Fruit fly (Drosophila melanogaster): ENCODE measurements around the gene kmr.

Gene kmr

dm6 chr3R:13804971-13805603, 90.1 kb downstream of the kmr start (continued):
- 0 out of 3 replicates have a peak, but pooled peaks have one; percentile 46 for TF ChIP-seq zen2 (GFP tag; IDR thresholded peaks at IDR 0.05; ENCODE audit: partially characterized antibody)

DNA sequence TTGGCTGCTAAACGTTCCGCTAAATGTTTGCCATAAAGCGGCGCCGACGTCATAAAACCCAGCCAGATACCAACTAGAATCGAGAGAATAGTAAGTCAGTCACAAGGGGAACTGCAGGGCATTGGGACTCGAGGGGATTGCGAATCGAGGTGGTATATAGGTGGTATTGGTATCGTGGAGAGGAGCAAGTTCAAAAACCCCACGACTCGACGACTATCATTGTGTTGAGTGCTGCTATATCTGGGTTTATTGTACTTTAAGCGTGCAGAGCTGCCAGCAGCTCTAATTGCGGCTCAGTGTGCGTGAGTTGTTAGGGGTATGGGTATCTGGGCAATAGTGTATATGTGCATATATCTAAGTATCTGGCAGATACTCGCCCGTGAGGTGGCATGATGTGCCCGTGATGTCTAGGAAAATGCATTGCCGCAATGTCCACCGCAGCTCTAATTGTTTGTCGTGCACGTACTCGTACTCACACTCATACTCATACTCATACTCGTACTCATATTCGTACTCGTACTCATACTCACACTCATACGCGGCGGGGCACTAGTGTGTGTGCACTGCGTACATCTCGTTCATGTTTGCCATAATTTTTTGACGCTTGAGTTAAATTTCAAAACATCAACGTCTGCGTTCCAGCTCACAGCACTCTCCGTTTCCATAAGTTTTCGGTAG, 91.2 kb downstream of the kmr start:
- TF ChIP-seq seq (GFP tag; IDR thresholded peaks at IDR 0.05) = 0 out of 2 replicates have a peak, but pooled peaks have one; percentile 8
- no peak for TF ChIP-seq Poxn (GFP tag; IDR thresholded peaks at IDR 0.05)
- no peak for TF ChIP-seq CG7987 (GFP tag; optimal IDR thresholded peaks at IDR 0.05)
- no peak for TF ChIP-seq danr (GFP tag; IDR thresholded peaks at IDR 0.05)
- TF ChIP-seq Med (GFP tag) = peak; percentile 47
- no peak for TF ChIP-seq Lhr (GFP tag; optimal IDR thresholded peaks at IDR 0.05)
- peak; percentile 61 for TF ChIP-seq cg (GFP tag; optimal IDR thresholded peaks at IDR 0.05)
- TF ChIP-seq CG13894 (tag; optimal IDR thresholded peaks at IDR 0.05) = peak; percentile 53
- TF ChIP-seq CG10959 (GFP tag; IDR thresholded peaks at IDR 0.05) = no peak
- no peak for TF ChIP-seq CG34422 (GFP tag; IDR thresholded peaks at IDR 0.05)
- TF ChIP-seq esg (GFP tag; conservative IDR thresholded peaks at IDR 0.05) = no peak
- no peak for TF ChIP-seq psq (GFP tag; optimal IDR thresholded peaks at IDR 0.05)
- TF ChIP-seq z (GFP tag; IDR thresholded peaks at IDR 0.05) = peak; percentile 87

DNA sequence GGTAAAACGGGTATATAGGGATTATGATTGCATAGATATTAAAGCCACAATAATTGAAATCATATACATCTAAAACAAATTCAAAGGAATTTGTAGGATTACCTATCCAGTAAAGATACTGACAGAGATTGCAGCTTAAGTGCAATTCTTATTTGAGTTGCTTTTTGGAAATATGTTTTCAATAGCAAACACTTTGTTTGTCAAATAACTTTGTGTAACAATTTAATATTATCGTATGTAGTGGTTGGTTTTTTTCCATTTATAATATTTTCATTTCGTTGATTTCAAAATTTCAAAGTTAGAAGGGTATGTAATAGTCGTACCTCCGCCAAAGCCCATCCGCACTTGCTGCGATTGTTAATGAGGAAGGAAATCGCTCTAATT, 91.7 kb downstream of the kmr start:
- TF ChIP-seq Sox100B (GFP tag; optimal IDR thresholded peaks at IDR 0.05) (peak; percentile 16), prd (optimal IDR thresholded peaks at IDR 0.05) (no peak), prd (GFP tag; IDR thresholded peaks at IDR 0.05) (0 out of 3 replicates have a peak, but pooled peaks have one; percentile 19), bsh (GFP tag; optimal IDR thresholded peaks at IDR 0.05) (peak in 1 of 2 experiments; percentile 1), zfh2 (GFP tag; optimal IDR thresholded peaks at IDR 0.05) (no peak), CG8765 (GFP tag; IDR thresholded peaks at IDR 0.05) (no peak), gem (tag; optimal IDR thresholded peaks at IDR 0.05) (peak; percentile 34), Atf3 (GFP tag; optimal IDR thresholded peaks at IDR 0.05) (no peak), nmo (GFP tag; optimal IDR thresholded peaks at IDR 0.05) (peak; percentile 21), row (GFP tag; IDR thresholded peaks at IDR 0.05) (0 out of 3 replicates have a peak, but pooled peaks have one; percentile 17), CG18262 (tag; optimal IDR thresholded peaks at IDR 0.05) (peak; percentile 12), CG9817 (tag; optimal IDR thresholded peaks at IDR 0.05) (no peak), sens (GFP tag) (peak; percentile 66), vvl (GFP tag; IDR thresholded peaks at IDR 0.05) (no peak), sim (GFP tag; IDR thresholded peaks at IDR 0.05) (no peak), Xrp1 (GFP tag; IDR thresholded peaks at IDR 0.05) (peak; percentile 11; the same call in 1 of the 2 replicates), CG11093 (GFP tag; IDR thresholded peaks at IDR 0.05) (no peak), Hmr (GFP tag; optimal IDR thresholded peaks at IDR 0.05) (no peak), CG7556 (GFP tag; optimal IDR thresholded peaks at IDR 0.05) (peak; percentile 19), CG14860 (GFP tag; IDR thresholded peaks at IDR 0.05; ENCODE audit: partially characterized antibody) (no peak), repo (GFP tag; optimal IDR thresholded peaks at IDR 0.05) (no peak), lola (GFP tag; optimal IDR thresholded peaks at IDR 0.05) (peak in 1 of 3 experiments; percentile 0), dmrt99B (tag; optimal IDR thresholded peaks at IDR 0.05) (peak; percentile 29), CG7745 (tag; optimal IDR thresholded peaks at IDR 0.05) (no peak), zf30C (GFP tag; optimal IDR thresholded peaks at IDR 0.05) (no peak), D19A (tag; optimal IDR thresholded peaks at IDR 0.05) (peak; percentile 13), Hr51 (GFP tag; optimal IDR thresholded peaks at IDR 0.05) (peak in 1 of 2 experiments; percentile 18), CG30403 (GFP tag; optimal IDR thresholded peaks at IDR 0.05) (peak; percentile 5), CG8944 (GFP tag; optimal IDR thresholded peaks at IDR 0.05) (no peak), CG17361 (GFP tag; IDR thresholded peaks at IDR 0.05) (0 out of 3 replicates have a peak, but pooled peaks have one; percentile 23), chinmo (GFP tag; IDR thresholded peaks at IDR 0.05; ENCODE audit: partially characterized antibody) (no peak), Nf-YB (GFP tag; optimal IDR thresholded peaks at IDR 0.05) (no peak)
